Worm (Caenorhabditis elegans): ENCODE results near the gene ddx-17.

The ddx-17 gene

ce11 chrV:13960916-13961315 lies 50.9 kb downstream of the ddx-17 start, which contains the start of gene srh-24:
srh-24 (minus strand) TSS chrV:13961016.
- TF ChIP-seq tbx-9 (tag; optimal IDR thresholded peaks at IDR 0.05; ENCODE audit: borderline replicate concordance) = no peak
- no peak for TF ChIP-seq rcor-1 (GFP tag; IDR thresholded peaks at IDR 0.05)
- TF ChIP-seq F33H1.4 (GFP tag; IDR thresholded peaks at IDR 0.05) = no peak
- 0 out of 2 replicates have a peak, but pooled peaks have one; percentile 14 for TF ChIP-seq egl-44 (GFP tag; IDR thresholded peaks at IDR 0.05)

Data from whole organism, young adult.